Fruit fly (Drosophila melanogaster) whole organism, adult: ENCODE data around the gene CG5509.
"Not testable (repeated sequence)": the region's sequence is repeated elsewhere in the genome, so short reads cannot be mapped to it uniquely, and the experiment has no call there.

Experiments
- CG1620 ChIP-seq: fragments of 200-800 bp; sonication (Bioruptor generic); optimal IDR thresholded peaks from 2 replicates; lab custom pipeline; 2016; ENCODE audit warnings: missing biosample characterization, missing genetic modification characterization
- cnc ChIP-seq, 2 experiments: fragments of >200 bp; optimal IDR thresholded peaks; 2 replicates each; lab custom pipeline; 2017
- kay ChIP-seq: fragments of 200-800 bp; sonication (Bioruptor generic); peaks from one replicate; lab custom pipeline; 2016; ENCODE audit warnings: missing biosample characterization, missing genetic modification characterization, borderline replicate concordance
- ovo ChIP-seq: fragments of 200-800 bp; sonication (Bioruptor generic); optimal IDR thresholded peaks from 2 replicates; lab custom pipeline; 2016; ENCODE audit warnings: missing biosample characterization, missing genetic modification characterization
- pad ChIP-seq: fragments of 200-800 bp; sonication (Bioruptor generic); optimal IDR thresholded peaks from 3 replicates; lab custom pipeline; 2017; ENCODE audit warnings: missing biosample characterization, missing genetic modification characterization, mild to moderate bottlenecking, moderate library complexity, missing genetic modification reagents

DNA sequence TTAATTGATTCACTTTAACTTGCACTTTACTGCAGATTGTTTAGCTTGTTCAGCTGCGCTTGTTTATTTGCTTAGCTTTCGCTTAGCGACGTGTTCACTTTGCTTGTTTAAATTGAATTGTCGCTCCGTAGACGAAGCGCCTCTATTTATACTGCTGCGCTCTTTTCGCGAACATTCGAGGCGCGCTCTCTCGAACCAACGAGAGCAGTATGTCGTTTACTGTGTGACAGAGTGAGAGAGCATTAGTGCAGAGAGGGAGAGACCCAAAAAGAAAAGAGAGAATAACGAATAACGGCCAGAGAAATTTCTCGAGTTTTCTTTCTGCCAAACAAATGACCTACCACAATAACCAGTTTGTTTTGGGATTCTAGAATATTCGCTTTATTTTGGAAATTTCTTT is 15.4 kb downstream of the CG5509 start, which contains the start of gene Hsp70Ba:
- not testable (repeated sequence) for TF ChIP-seq ovo (GFP tag; lab: Kevin White, UChicago); CG1620 (GFP tag; lab: Kevin White, UChicago); cnc (optimal IDR thresholded peaks at IDR 0.05; lab: Kevin White, UChicago); pad (GFP tag; lab: Kevin White, UChicago); kay (GFP tag; lab: Kevin White, UChicago)
